Worm (Caenorhabditis elegans): ENCODE results near the gene fipr-7.

DNA sequence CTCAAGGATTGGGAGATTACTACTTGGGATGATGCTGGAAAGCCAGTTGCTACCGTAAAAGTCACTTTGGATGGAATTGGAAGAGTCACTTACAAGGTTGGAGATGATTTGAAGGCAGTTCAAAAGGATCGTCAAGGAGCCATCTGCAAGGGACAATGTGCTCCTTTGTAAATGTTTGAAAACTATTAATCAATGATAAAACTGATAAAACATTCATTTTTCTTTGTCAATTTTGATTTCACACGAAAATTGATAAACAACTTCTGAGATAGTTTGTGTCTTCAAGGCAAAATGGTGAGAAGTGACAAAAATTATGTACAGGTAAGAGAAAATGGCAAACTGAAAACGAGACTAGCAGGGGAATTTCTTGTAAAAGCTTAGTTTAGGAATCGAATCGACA, 27.3 kb upstream of the fipr-7 start:
- TF ChIP-seq zip-5 (tag; optimal IDR thresholded peaks at IDR 0.05) (no peak), odd-2 (tag; optimal IDR thresholded peaks at IDR 0.05) (no peak), F13H6.1 (tag; optimal IDR thresholded peaks at IDR 0.05) (no peak), mec-3 (tag; optimal IDR thresholded peaks at IDR 0.05; ENCODE audit: borderline replicate concordance) (no peak), hlh-30 (tag; optimal IDR thresholded peaks at IDR 0.05; ENCODE audit: insufficient read depth) (no peak)

All from whole organism, late embryonic.